Worm (Caenorhabditis elegans) whole organism, young adult: ENCODE results near the gene K01G12.3.

Experiments
- F10E7.11 ChIP-seq: sonication (generic microtip); optimal IDR thresholded peaks from 2 replicates; lab custom pipeline; 2017; ENCODE audit warnings: mild to moderate bottlenecking, missing genetic modification characterization, moderate library complexity, missing compliant biosample characterization
- F23B12.7 ChIP-seq: sonication (generic microtip); optimal IDR thresholded peaks from 2 replicates; lab custom pipeline; 2017; ENCODE audit warnings: missing genetic modification characterization, mild to moderate bottlenecking, missing compliant biosample characterization, antibody characterized with exemption, moderate library complexity; ENCODE audit not compliant: insufficient read depth
- F37B4.10 ChIP-seq: fragments of 200-800 bp; sonication (Bioruptor generic); IDR thresholded peaks from 2 replicates; pipeline ENCODE4 v1.3.6; 2022; ENCODE audit warnings: missing genetic modification characterization, missing compliant biosample characterization
- F39B2.1 ChIP-seq: fragments of 200-800 bp; sonication (Bioruptor generic); IDR thresholded peaks from 2 replicates; pipeline ENCODE4 v1.3.6; 2022; ENCODE audit warnings: missing genetic modification reagents, missing genetic modification characterization, missing compliant biosample characterization
- T07F8.4 ChIP-seq: sonication (generic microtip); optimal IDR thresholded peaks from 2 replicates; lab custom pipeline; 2016; ENCODE audit warnings: mild to moderate bottlenecking, missing genetic modification characterization, moderate library complexity, missing compliant biosample characterization
- Y53G8AR.9 ChIP-seq: fragments of 200-800 bp; sonication (Bioruptor generic); conservative IDR thresholded peaks from 2 replicates; pipeline ENCODE4 v1.3.6; 2022; ENCODE audit warnings: missing genetic modification reagents, missing genetic modification characterization, missing compliant biosample characterization
- Y67H2A.10 ChIP-seq: fragments of 200-800 bp; sonication (Bioruptor generic); conservative IDR thresholded peaks from 2 replicates; pipeline ENCODE4 v1.3.6; 2022; ENCODE audit warnings: missing genetic modification reagents, missing genetic modification characterization, missing compliant biosample characterization
- atf-7 ChIP-seq: sonication (generic microtip); optimal IDR thresholded peaks from 2 replicates; lab custom pipeline; 2017; ENCODE audit warnings: mild to moderate bottlenecking, missing genetic modification characterization, missing compliant biosample characterization
- athp-1 ChIP-seq: sonication (generic microtip); optimal IDR thresholded peaks from 2 replicates; lab custom pipeline; 2017; ENCODE audit warnings: mild to moderate bottlenecking, missing genetic modification characterization, missing compliant biosample characterization
- attf-5 ChIP-seq: fragments of 200-800 bp; sonication (Bioruptor generic); optimal IDR thresholded peaks from 2 replicates; lab custom pipeline; 2018; ENCODE audit warnings: mild to moderate bottlenecking, missing genetic modification characterization, missing compliant biosample characterization
- cebp-1 ChIP-seq, 2 experiments: fragments of 200-800 bp in 1 of 2; sonication (Bioruptor generic) in 1 of 2; sonication (generic microtip) in 1 of 2; IDR thresholded peaks in 1 of 2; optimal IDR thresholded peaks in 1 of 2; 2 replicates each; pipeline versions ENCODE4 v1.3.6 to Lab custom; 2017 to 2022; ENCODE audit warnings: missing compliant biosample characterization in 2 of 2, missing genetic modification characterization in 2 of 2, mild to moderate bottlenecking in 1 of 2, missing genetic modification reagents in 1 of 2, moderate library complexity in 1 of 2
- cebp-2 ChIP-seq: fragments of 200-800 bp; sonication (Bioruptor generic); IDR thresholded peaks from 2 replicates; pipeline ENCODE4 v1.3.6; 2022; ENCODE audit warnings: missing genetic modification characterization, missing compliant biosample characterization
- ceh-100 ChIP-seq: fragments of 200-800 bp; sonication (Bioruptor generic); IDR thresholded peaks from 2 replicates; pipeline ENCODE4 v1.3.6; 2022; ENCODE audit warnings: missing genetic modification reagents, missing genetic modification characterization, missing compliant biosample characterization
- ceh-40 ChIP-seq: fragments of 200-800 bp; sonication (Bioruptor generic); IDR thresholded peaks from 2 replicates; pipeline ENCODE4 v1.3.6; 2022; ENCODE audit warnings: missing genetic modification characterization, missing compliant biosample characterization
- ceh-91 ChIP-seq: fragments of 200-800 bp; sonication (Bioruptor generic); IDR thresholded peaks from 2 replicates; pipeline ENCODE4 v1.3.6; 2022; ENCODE audit warnings: missing genetic modification reagents, missing genetic modification characterization, missing compliant biosample characterization
- chd-7 ChIP-seq: sonication (generic microtip); optimal IDR thresholded peaks from 2 replicates; lab custom pipeline; 2016; ENCODE audit warnings: mild to moderate bottlenecking, missing genetic modification characterization, moderate library complexity, missing compliant biosample characterization
- dpff-1 ChIP-seq: sonication (generic microtip); optimal IDR thresholded peaks from 2 replicates; lab custom pipeline; 2017; ENCODE audit warnings: mild to moderate bottlenecking, missing genetic modification characterization, missing compliant biosample characterization
- efl-1 ChIP-seq: fragments of 150-350 bp; optimal IDR thresholded peaks from 2 replicates; lab custom pipeline; 2014; ENCODE audit warnings: missing biosample characterization, missing genetic modification reagents, missing genetic modification characterization
- ekl-4 ChIP-seq: fragments of 200-800 bp; sonication (Bioruptor generic); IDR thresholded peaks from 2 replicates; pipeline ENCODE4 v1.3.6; 2022; ENCODE audit warnings: missing genetic modification reagents, missing genetic modification characterization, missing compliant biosample characterization
- fkh-3 ChIP-seq: sonication (generic microtip); optimal IDR thresholded peaks from 2 replicates; lab custom pipeline; 2016; ENCODE audit warnings: mild to moderate bottlenecking, missing genetic modification characterization, missing compliant biosample characterization
- hlh-12 ChIP-seq: sonication (generic microtip); optimal IDR thresholded peaks from 2 replicates; lab custom pipeline; 2016; ENCODE audit warnings: missing genetic modification characterization, missing compliant biosample characterization
- hrde-1 ChIP-seq: sonication (generic microtip); optimal IDR thresholded peaks from 2 replicates; lab custom pipeline; 2016; ENCODE audit warnings: missing genetic modification characterization, mild to moderate bottlenecking, missing compliant biosample characterization, moderate library complexity, missing genotype, missing genetic modification reagents, borderline replicate concordance
- let-526 ChIP-seq: fragments of 200-800 bp; sonication (Bioruptor generic); IDR thresholded peaks from 2 replicates; pipeline ENCODE4 v1.3.6; 2022; ENCODE audit warnings: missing genetic modification reagents, missing genetic modification characterization, missing compliant biosample characterization
- let-607 ChIP-seq, 2 experiments: fragments of 200-800 bp in 1 of 2; sonication (Bioruptor generic) in 1 of 2; sonication (generic microtip) in 1 of 2; optimal IDR thresholded peaks; 2 replicates each; lab custom pipeline; 2016 to 2018; ENCODE audit warnings: mild to moderate bottlenecking in 2 of 2, missing compliant biosample characterization in 2 of 2, missing genetic modification characterization in 2 of 2, moderate library complexity in 2 of 2, missing genotype in 1 of 2
- lin-26 ChIP-seq: fragments of 200-800 bp; sonication (Bioruptor generic); IDR thresholded peaks from 2 replicates; pipeline ENCODE4 v1.3.6; 2022; ENCODE audit warnings: missing genetic modification reagents, missing genetic modification characterization, missing compliant biosample characterization
- lin-54 ChIP-seq: fragments of 200-800 bp; sonication (Bioruptor generic); optimal IDR thresholded peaks from 2 replicates; lab custom pipeline; 2018; ENCODE audit warnings: mild to moderate bottlenecking, missing genetic modification characterization, missing compliant biosample characterization
- lir-1 ChIP-seq: fragments of 200-800 bp; sonication (Bioruptor generic); conservative IDR thresholded peaks from 2 replicates; pipeline ENCODE4 v1.3.6; 2022; ENCODE audit warnings: missing genetic modification reagents, missing genetic modification characterization, missing compliant biosample characterization
- madf-8 ChIP-seq: fragments of 200-800 bp; sonication (Bioruptor generic); conservative IDR thresholded peaks from 2 replicates; pipeline ENCODE4 v1.3.6; 2022; ENCODE audit warnings: missing genetic modification reagents, missing genetic modification characterization, missing compliant biosample characterization
- mel-28 ChIP-seq: sonication (generic microtip); optimal IDR thresholded peaks from 2 replicates; lab custom pipeline; 2016; ENCODE audit warnings: borderline replicate concordance, mild to moderate bottlenecking, missing genetic modification characterization, missing compliant biosample characterization
- nfya-1 ChIP-seq: sonication (generic microtip); optimal IDR thresholded peaks from 2 replicates; lab custom pipeline; 2017; ENCODE audit warnings: antibody characterized with exemption, missing compliant biosample characterization, missing genetic modification characterization, borderline replicate concordance; ENCODE audit not compliant: insufficient read depth
- nhr-90 ChIP-seq: sonication (generic microtip); optimal IDR thresholded peaks from 2 replicates; lab custom pipeline; 2016; ENCODE audit warnings: missing genotype, mild to moderate bottlenecking, missing genetic modification characterization, missing compliant biosample characterization
- snpc-3.4 ChIP-seq: sonication (generic microtip); optimal IDR thresholded peaks from 2 replicates; lab custom pipeline; 2017; ENCODE audit warnings: missing genetic modification characterization, mild to moderate bottlenecking, missing compliant biosample characterization, antibody characterized with exemption, moderate library complexity, missing genotype, missing genetic modification reagents
- tbp1 ChIP-seq: fragments of 200-800 bp; sonication (Bioruptor generic); optimal IDR thresholded peaks from 2 replicates; lab custom pipeline; 2018; ENCODE audit warnings: mild to moderate bottlenecking, missing genetic modification characterization, missing compliant biosample characterization
- unc-62 ChIP-seq: fragments of 150-350 bp; optimal IDR thresholded peaks from 2 replicates; lab custom pipeline; 2014; ENCODE audit warnings: missing biosample characterization, missing genetic modification reagents, missing genetic modification characterization
- zfh-2 ChIP-seq: fragments of 200-800 bp; sonication (Bioruptor generic); conservative IDR thresholded peaks from 2 replicates; pipeline ENCODE4 v1.3.6; 2022; ENCODE audit warnings: missing genetic modification reagents, missing genetic modification characterization, missing compliant biosample characterization
- ztf-18 ChIP-seq: sonication (generic microtip); optimal IDR thresholded peaks from 2 replicates; lab custom pipeline; 2016; ENCODE audit warnings: missing genotype, mild to moderate bottlenecking, missing genetic modification characterization, missing compliant biosample characterization
- ztf-25 ChIP-seq: fragments of 200-800 bp; sonication (Bioruptor generic); IDR thresholded peaks from 2 replicates; pipeline ENCODE4 v1.3.6; 2022; ENCODE audit warnings: missing genetic modification reagents, missing genetic modification characterization, missing compliant biosample characterization
- ztf-6 ChIP-seq: fragments of 200-800 bp; sonication (Bioruptor generic); IDR thresholded peaks from 2 replicates; pipeline ENCODE4 v1.3.6; 2022; ENCODE audit warnings: missing genetic modification reagents, missing genetic modification characterization, missing compliant biosample characterization

K01G12.3 gene

DNA sequence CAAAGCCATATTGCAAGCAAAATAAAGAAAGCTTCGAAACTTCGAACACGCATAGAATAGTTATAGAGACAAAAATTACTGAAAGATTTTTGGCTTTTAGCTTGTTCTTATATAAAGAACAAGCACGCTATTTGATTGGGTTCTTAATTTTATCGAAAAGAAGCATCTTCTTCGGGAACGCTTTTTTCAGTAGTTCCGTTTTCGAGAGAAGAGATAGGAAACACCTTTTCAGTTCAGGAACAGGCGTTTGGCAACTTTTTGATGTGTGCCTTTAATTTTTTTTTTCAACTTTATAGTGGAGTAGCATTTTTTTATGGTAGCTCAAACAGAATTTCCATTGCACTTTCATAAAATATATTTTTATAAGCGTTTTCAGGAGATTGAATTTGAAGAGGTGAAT is 30.5 kb upstream of the K01G12.3 start, which contains the start of gene R05A10.7:
Gene R05A10.7 (minus strand): TSS at position 101 of the 400 bp plus-strand sequence.
- no peak for TF ChIP-seq attf-5 (GFP tag; lab: Kevin White, UChicago)
- TF ChIP-seq unc-62 (GFP tag; lab: Kevin White, UChicago), result no peak
- TF ChIP-seq cebp-1 (GFP tag; IDR thresholded peaks at IDR 0.05; lab: Robert Waterston, UW), result no peak
- TF ChIP-seq cebp-1 (tag; optimal IDR thresholded peaks at IDR 0.05; lab: Kevin White, UChicago), result no peak
- TF ChIP-seq snpc-3.4, result no peak
- TF ChIP-seq hlh-12 (tag; lab: Kevin White, UChicago), result no peak
- no peak for TF ChIP-seq hrde-1 (tag; lab: Kevin White, UChicago)
- TF ChIP-seq Y67H2A.10 (GFP tag; lab: Robert Waterston, UW), result no peak
- no peak for TF ChIP-seq zfh-2
- no peak for TF ChIP-seq cebp-2 (GFP tag; lab: Robert Waterston, UW)
- no peak for TF ChIP-seq nfya-1 (tag; lab: Kevin White, UChicago)
- TF ChIP-seq lin-26, result no peak
- TF ChIP-seq, all 124 proteins: peak for 0

DNA sequence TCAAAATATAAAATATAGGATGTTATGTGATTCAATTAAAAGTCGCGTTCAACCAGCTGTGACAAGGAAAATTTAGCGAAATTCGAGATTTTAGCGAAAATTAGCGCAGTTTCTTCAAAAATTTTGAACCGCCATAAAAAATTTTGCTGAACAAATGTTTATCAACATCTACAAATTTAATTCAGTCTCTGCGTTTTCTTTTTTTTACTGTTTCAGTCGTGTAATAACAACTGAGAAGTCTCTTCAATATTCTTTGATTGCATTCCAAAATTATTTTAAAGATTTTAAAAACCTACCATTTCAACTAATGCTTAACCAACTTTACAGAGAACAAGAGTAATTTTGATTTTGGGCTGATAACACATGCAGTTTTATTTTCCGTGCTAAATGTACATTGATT is 29.2 kb upstream of the K01G12.3 start:
- TF ChIP-seq efl-1 (GFP tag; lab: Kevin White, UChicago) (no peak), madf-8 (no peak), unc-62 (GFP tag; lab: Kevin White, UChicago) (no peak), mel-28 (tag; lab: Kevin White, UChicago) (no peak), ztf-6 (GFP tag; lab: Robert Waterston, UW) (no peak), dpff-1 (no peak), ceh-40 (GFP tag; lab: Robert Waterston, UW) (no peak), F10E7.11 (tag; lab: Kevin White, UChicago) (no peak)

DNA sequence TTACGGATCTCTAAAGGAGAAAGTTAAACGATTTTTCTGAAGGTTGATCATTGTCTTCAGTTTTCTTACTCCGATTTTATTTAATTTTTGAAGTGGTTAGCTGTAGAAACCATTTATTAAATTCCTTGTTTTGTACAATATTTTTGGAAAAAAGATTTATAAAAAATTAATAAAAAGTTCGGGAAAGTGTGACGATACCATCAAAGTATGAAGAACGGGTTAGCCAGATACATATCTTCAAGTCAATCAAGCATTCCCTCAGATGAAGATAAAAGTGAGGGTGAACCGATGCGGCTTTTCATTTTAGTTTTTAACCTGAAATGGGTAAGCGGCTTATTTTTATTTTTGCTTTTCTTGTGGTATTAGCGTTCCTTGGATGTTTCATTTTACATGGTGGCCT is 27.8 kb upstream of the K01G12.3 start, which contains the start of gene R05A10.6:
Gene R05A10.6 (plus strand): TSS at position 301 of the 400 bp plus-strand sequence.
- TF ChIP-seq Y53G8AR.9 (GFP tag; lab: Robert Waterston, UW) (no peak), madf-8 (no peak), F39B2.1 (no peak), ztf-18 (no peak)

DNA sequence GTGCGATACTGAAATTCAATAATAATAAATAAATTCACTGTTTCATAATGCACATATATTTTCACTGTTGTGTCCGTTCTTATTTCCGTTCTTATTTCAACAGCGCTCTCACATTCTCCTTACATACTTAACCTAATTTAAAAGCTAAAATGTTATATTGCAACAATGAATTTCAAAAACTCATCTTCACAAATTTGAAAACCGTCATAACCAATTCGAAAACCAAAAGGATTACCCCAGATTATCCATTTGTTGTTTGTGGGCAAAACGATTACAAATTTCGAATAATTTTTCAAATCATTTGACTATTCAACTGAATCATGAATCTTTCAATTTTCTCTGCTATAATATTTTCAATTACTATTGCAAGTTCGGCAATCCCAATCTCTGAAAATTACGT is 21.1 kb upstream of the K01G12.3 start, which contains the start of gene R05A10.4:
Gene R05A10.4 (plus strand): TSS at position 301 of the 400 bp plus-strand sequence.
- no peak for TF ChIP-seq tbp1 (GFP tag; lab: Kevin White, UChicago)
- TF ChIP-seq ztf-25, result no peak
- no peak for TF ChIP-seq hrde-1 (tag; lab: Kevin White, UChicago)

DNA sequence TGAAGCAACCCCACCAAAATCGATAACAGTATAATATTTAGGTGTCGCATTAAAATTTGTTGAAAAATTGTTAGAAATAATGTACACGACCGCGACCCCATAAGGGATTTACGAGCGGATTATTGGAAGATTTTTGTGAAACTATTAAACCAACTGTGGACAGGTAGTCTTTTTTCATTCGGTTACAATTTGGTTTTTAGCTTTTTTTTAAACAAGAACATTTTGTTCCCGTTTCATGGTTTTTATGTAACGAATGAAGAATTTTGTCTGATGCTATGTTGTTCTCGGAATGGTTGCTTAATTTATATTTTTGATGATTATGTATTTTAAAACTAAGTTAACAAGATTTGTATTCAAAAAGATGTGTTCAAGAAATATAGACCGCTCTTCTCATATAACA is 16.9 kb upstream of the K01G12.3 start, which contains the start of gene R05A10.3:
Gene R05A10.3 (minus strand): TSS at position 101 of the 400 bp plus-strand sequence.
- TF ChIP-seq Y53G8AR.9 (GFP tag; lab: Robert Waterston, UW) (no peak), lir-1 (GFP tag; lab: Robert Waterston, UW) (no peak), tbp1 (GFP tag; lab: Kevin White, UChicago) (no peak), athp-1 (tag; lab: Kevin White, UChicago) (no peak), lin-54 (GFP tag; lab: Kevin White, UChicago) (no peak), ekl-4 (no peak), F23B12.7 (tag; lab: Kevin White, UChicago) (no peak), ceh-100 (GFP tag; lab: Robert Waterston, UW) (no peak), ceh-91 (GFP tag; lab: Robert Waterston, UW) (no peak), T07F8.4 (tag; lab: Kevin White, UChicago) (no peak), atf-7 (no peak), madf-8 (no peak), chd-7 (no peak), nhr-90 (tag; lab: Kevin White, UChicago) (no peak), let-526 (GFP tag; lab: Robert Waterston, UW) (no peak), fkh-3 (tag; lab: Kevin White, UChicago) (no peak), let-607 (tag; optimal IDR thresholded peaks at IDR 0.05; lab: Kevin White, UChicago) (no peak), F37B4.10 (GFP tag; lab: Robert Waterston, UW) (no peak)
